Fruit fly (Drosophila melanogaster): ENCODE data around the gene CG5262.
A peak's percentile ranks its signal among the peaks of the same experiment; 100 is the strongest.

CG5262 gene

DNA sequence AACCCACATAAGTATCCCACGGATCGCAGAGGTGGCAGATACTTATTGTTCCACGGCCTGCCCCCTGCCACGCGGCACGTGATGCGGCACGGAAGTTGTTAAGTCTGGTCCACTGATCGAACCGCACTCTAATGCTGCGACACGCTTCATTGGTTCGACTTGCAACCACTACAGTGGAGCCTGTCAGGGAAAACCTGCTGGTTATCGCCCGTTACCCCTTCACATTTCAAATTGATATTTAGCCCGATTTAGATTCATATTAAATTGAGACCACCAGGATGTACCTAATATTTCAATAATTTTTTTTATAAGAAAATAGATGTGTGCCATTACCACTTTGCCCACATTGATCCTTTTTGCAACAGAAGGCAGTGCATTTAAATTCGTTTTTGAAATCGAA lies 17.1 kb upstream of the CG5262 start:
- TF ChIP-seq CG6276 (GFP tag; optimal IDR thresholded peaks at IDR 0.05) (peak; percentile 28), CG8632 (GFP tag; optimal IDR thresholded peaks at IDR 0.05) (no peak), eg (GFP tag; IDR thresholded peaks at IDR 0.05) (peak; percentile 46; the same call in 2 of the 3 replicates), CG6854 (GFP tag; optimal IDR thresholded peaks at IDR 0.05) (no peak), fd59A (GFP tag; optimal IDR thresholded peaks at IDR 0.05) (no peak), CG34406 (GFP tag; optimal IDR thresholded peaks at IDR 0.05) (no peak), Lpt (GFP tag; optimal IDR thresholded peaks at IDR 0.05) (no peak), CG3919 (GFP tag; optimal IDR thresholded peaks at IDR 0.05) (peak; percentile 3), Eip75B (GFP tag; optimal IDR thresholded peaks at IDR 0.05) (peak; percentile 31), Ets96B (tag; optimal IDR thresholded peaks at IDR 0.05) (no peak), lz (GFP tag; optimal IDR thresholded peaks at IDR 0.05) (peak; percentile 31), esn (GFP tag; optimal IDR thresholded peaks at IDR 0.05) (peak; percentile 4), dsx (GFP tag; optimal IDR thresholded peaks at IDR 0.05; ENCODE audit: poor library complexity, severe bottlenecking) (no peak), svp (GFP tag) (peak; percentile 48), CG15336 (GFP tag; IDR thresholded peaks at IDR 0.05) (peak; percentile 45), net (GFP tag; optimal IDR thresholded peaks at IDR 0.05) (peak; percentile 16), Gug (GFP tag; IDR thresholded peaks at IDR 0.05) (no peak), achi (GFP tag; optimal IDR thresholded peaks at IDR 0.05) (no peak), Hr39 (GFP tag; optimal IDR thresholded peaks at IDR 0.05) (peak; percentile 18), CG32006 (GFP tag; optimal IDR thresholded peaks at IDR 0.05) (peak; percentile 56), CG6163 (GFP tag; IDR thresholded peaks at IDR 0.05) (peak; percentile 56; the same call in 2 of the 3 replicates), CG11294 (GFP tag; IDR thresholded peaks at IDR 0.05) (no peak), Ets21C (GFP tag; optimal IDR thresholded peaks at IDR 0.05) (no peak), fkh (GFP tag; optimal IDR thresholded peaks at IDR 0.05) (no peak), Sox15 (GFP tag; optimal IDR thresholded peaks at IDR 0.05) (no peak), Eip78C (GFP tag) (peak; percentile 13), vri (GFP tag; optimal IDR thresholded peaks at IDR 0.05) (no peak), dac (GFP tag; optimal IDR thresholded peaks at IDR 0.05) (no peak), Eip93F (GFP tag; optimal IDR thresholded peaks at IDR 0.05) (no peak), topi (GFP tag; optimal IDR thresholded peaks at IDR 0.05) (no peak), CG9139 (GFP tag; optimal IDR thresholded peaks at IDR 0.05) (no peak), Hr38 (GFP tag; optimal IDR thresholded peaks at IDR 0.05) (no peak), CG7368 (GFP tag; optimal IDR thresholded peaks at IDR 0.05) (no peak), CG6792 (GFP tag; optimal IDR thresholded peaks at IDR 0.05) (no peak), CG6808 (GFP tag; optimal IDR thresholded peaks at IDR 0.05) (no peak), CG4318 (GFP tag; optimal IDR thresholded peaks at IDR 0.05) (no peak), Smox (GFP tag; optimal IDR thresholded peaks at IDR 0.05) (no peak), Sox102F (GFP tag; optimal IDR thresholded peaks at IDR 0.05) (peak; percentile 2), CG10631 (GFP tag; optimal IDR thresholded peaks at IDR 0.05) (no peak), cyc (GFP tag; optimal IDR thresholded peaks at IDR 0.05) (no peak), CG31627 (GFP tag; optimal IDR thresholded peaks at IDR 0.05) (no peak), CG3032 (tag; optimal IDR thresholded peaks at IDR 0.05) (no peak), fd85E (GFP tag; optimal IDR thresholded peaks at IDR 0.05) (no peak), OdsH (GFP tag; optimal IDR thresholded peaks at IDR 0.05) (peak; percentile 1), Met (GFP tag; optimal IDR thresholded peaks at IDR 0.05) (peak; percentile 16), Sox14 (GFP tag; optimal IDR thresholded peaks at IDR 0.05) (peak; percentile 2), Hr4 (GFP tag; optimal IDR thresholded peaks at IDR 0.05) (peak; percentile 52), Blimp-1 (GFP tag; optimal IDR thresholded peaks at IDR 0.05) (no peak), CG16779 (tag; optimal IDR thresholded peaks at IDR 0.05) (no peak), pdm3 (GFP tag; optimal IDR thresholded peaks at IDR 0.05) (peak; percentile 52), CG11762 (GFP tag; optimal IDR thresholded peaks at IDR 0.05; ENCODE audit: insufficient read depth) (no peak), CG8319 (GFP tag; optimal IDR thresholded peaks at IDR 0.05) (no peak), salr (GFP tag; optimal IDR thresholded peaks at IDR 0.05) (no peak)

Measured in whole organism, prepupa.